Worm (Caenorhabditis elegans) whole organism, L3 larva: Measurements from ENCODE around the gene spon-1.

Experiments
- R02D3.7 ChIP-seq: fragments of 150-350 bp; optimal IDR thresholded peaks from 2 replicates; lab custom pipeline; 2014; ENCODE audit warnings: missing biosample characterization, missing genetic modification characterization
- aly-2 ChIP-seq: fragments of 150-350 bp; optimal IDR thresholded peaks from 2 replicates; lab custom pipeline; 2014; ENCODE audit warnings: missing biosample characterization, missing genetic modification characterization
- ceh-16 ChIP-seq: sonication (generic microtip); optimal IDR thresholded peaks from 2 replicates; lab custom pipeline; 2017; ENCODE audit warnings: missing biosample characterization, missing genetic modification characterization
- ceh-28 ChIP-seq: fragments of 150-350 bp; optimal IDR thresholded peaks from 2 replicates; lab custom pipeline; 2014; ENCODE audit warnings: missing biosample characterization, missing genetic modification reagents, missing genetic modification characterization
- ceh-82 ChIP-seq: fragments of 150-350 bp; optimal IDR thresholded peaks from 2 replicates; lab custom pipeline; 2014; ENCODE audit warnings: missing biosample characterization, missing genetic modification characterization
- ceh-9 ChIP-seq: sonication (generic microtip); optimal IDR thresholded peaks from 2 replicates; lab custom pipeline; 2018; ENCODE audit warnings: missing biosample characterization, missing genetic modification characterization
- egl-27 ChIP-seq: sonication (generic microtip); optimal IDR thresholded peaks from 4 replicates; lab custom pipeline; 2017; ENCODE audit warnings: missing biosample characterization, missing genetic modification reagents, missing genetic modification characterization
- elt-1 ChIP-seq: fragments of 150-350 bp; optimal IDR thresholded peaks from 2 replicates; lab custom pipeline; 2014; ENCODE audit warnings: missing biosample characterization, missing genetic modification characterization
- elt-2 ChIP-seq: sonication (generic microtip); optimal IDR thresholded peaks from 2 replicates; lab custom pipeline; 2016; ENCODE audit warnings: missing genetic modification reagents, mild to moderate bottlenecking, missing genetic modification characterization, missing compliant biosample characterization
- elt-3 ChIP-seq, 3 experiments: fragments of 150-350 bp in 1 of 3; sonication (generic microtip) in 2 of 3; optimal IDR thresholded peaks; 2 replicates in 2 of 3; 4 replicates in 1 of 3; lab custom pipeline; 2014 to 2017; ENCODE audit warnings: missing biosample characterization in 3 of 3, missing genetic modification characterization in 3 of 3
- fkh-2 ChIP-seq: fragments of 150-350 bp; optimal IDR thresholded peaks from 2 replicates; lab custom pipeline; 2014; ENCODE audit warnings: missing biosample characterization, missing genetic modification reagents, missing genetic modification characterization
- hmg-11 ChIP-seq: sonication (generic microtip); optimal IDR thresholded peaks from 2 replicates; lab custom pipeline; 2016; ENCODE audit warnings: missing genetic modification characterization, missing compliant biosample characterization
- jun-1 ChIP-seq: fragments of 150-350 bp; optimal IDR thresholded peaks from 2 replicates; lab custom pipeline; 2014; ENCODE audit warnings: missing biosample characterization, missing genetic modification reagents, missing genetic modification characterization
- lin-15B ChIP-seq: fragments of 150-350 bp; optimal IDR thresholded peaks from 2 replicates; lab custom pipeline; 2014; ENCODE audit warnings: missing biosample characterization, missing genetic modification characterization
- lin-39 ChIP-seq: fragments of 150-350 bp; optimal IDR thresholded peaks from 2 replicates; lab custom pipeline; 2018; ENCODE audit warnings: missing biosample characterization, missing genetic modification reagents, missing genetic modification characterization
- lsy-12 ChIP-seq: sonication (generic microtip); optimal IDR thresholded peaks from 2 replicates; lab custom pipeline; 2016; ENCODE audit warnings: mild to moderate bottlenecking, missing genetic modification characterization, missing compliant biosample characterization
- mdl-1 ChIP-seq: fragments of 150-350 bp; optimal IDR thresholded peaks from 2 replicates; lab custom pipeline; 2014; ENCODE audit warnings: missing biosample characterization, missing genetic modification characterization
- mml-1 ChIP-seq: fragments of 150-350 bp; sonication (generic microtip); optimal IDR thresholded peaks from 3 replicates; lab custom pipeline; 2014; ENCODE audit warnings: missing biosample characterization, missing genetic modification characterization
- nfya-1 ChIP-seq: sonication (generic microtip); optimal IDR thresholded peaks from 2 replicates; lab custom pipeline; 2017; ENCODE audit warnings: missing genetic modification characterization, mild to moderate bottlenecking, missing compliant biosample characterization, antibody characterized with exemption, moderate library complexity; ENCODE audit not compliant: insufficient read depth
- nhr-11 ChIP-seq: fragments of 150-350 bp; optimal IDR thresholded peaks from 2 replicates; lab custom pipeline; 2014; ENCODE audit warnings: missing biosample characterization, missing genetic modification characterization
- nhr-12 ChIP-seq: fragments of 150-350 bp; optimal IDR thresholded peaks from 2 replicates; lab custom pipeline; 2014; ENCODE audit warnings: missing biosample characterization, missing genetic modification characterization
- nhr-23 ChIP-seq: fragments of 150-350 bp; optimal IDR thresholded peaks from 2 replicates; lab custom pipeline; 2014; ENCODE audit warnings: missing biosample characterization, missing genetic modification reagents, missing genetic modification characterization
- nhr-25 ChIP-seq: sonication (generic microtip); optimal IDR thresholded peaks from 2 replicates; lab custom pipeline; 2017; ENCODE audit warnings: missing biosample characterization, missing genetic modification characterization
- nhr-28 ChIP-seq: fragments of 150-350 bp; optimal IDR thresholded peaks from 2 replicates; lab custom pipeline; 2014; ENCODE audit warnings: missing biosample characterization, missing genetic modification characterization
- nhr-43 ChIP-seq: sonication (generic microtip); optimal IDR thresholded peaks from 2 replicates; lab custom pipeline; 2016; ENCODE audit warnings: mild to moderate bottlenecking, missing genetic modification characterization, missing compliant biosample characterization; ENCODE audit not compliant: poor library complexity, severe bottlenecking
- nhr-67 ChIP-seq: fragments of 150-350 bp; optimal IDR thresholded peaks from 2 replicates; lab custom pipeline; 2014; ENCODE audit warnings: missing biosample characterization, missing genetic modification characterization
- nhr-76 ChIP-seq: fragments of 150-350 bp; sonication (generic microtip); optimal IDR thresholded peaks from 5 replicates; lab custom pipeline; 2014; ENCODE audit warnings: missing biosample characterization, missing genetic modification characterization
- nhr-77 ChIP-seq: fragments of 150-350 bp; optimal IDR thresholded peaks from 2 replicates; lab custom pipeline; 2014; ENCODE audit warnings: missing biosample characterization, missing genetic modification characterization
- pha-4 ChIP-seq: fragments of 150-350 bp; optimal IDR thresholded peaks from 2 replicates; lab custom pipeline; 2014; ENCODE audit warnings: missing biosample characterization, missing genetic modification reagents, missing genetic modification characterization
- tbx-2 ChIP-seq: sonication (generic microtip); optimal IDR thresholded peaks from 2 replicates; lab custom pipeline; 2016; ENCODE audit warnings: mild to moderate bottlenecking, missing genetic modification characterization, missing compliant biosample characterization
- unc-39 ChIP-seq: sonication (generic microtip); optimal IDR thresholded peaks from 4 replicates; lab custom pipeline; 2017; ENCODE audit warnings: missing biosample characterization, missing genetic modification characterization
- unc-62 ChIP-seq: fragments of 150-350 bp; sonication (generic microtip); optimal IDR thresholded peaks from 4 replicates; lab custom pipeline; 2014; ENCODE audit warnings: missing biosample characterization, missing genetic modification reagents, missing genetic modification characterization
- zag-1 ChIP-seq: fragments of 150-350 bp; optimal IDR thresholded peaks from 2 replicates; lab custom pipeline; 2014; ENCODE audit warnings: missing biosample characterization, missing genetic modification characterization
- ztf-11 ChIP-seq: fragments of 150-350 bp; optimal IDR thresholded peaks from 2 replicates; lab custom pipeline; 2014; ENCODE audit warnings: missing biosample characterization, missing genetic modification characterization
- ztf-4 ChIP-seq: fragments of 150-350 bp; optimal IDR thresholded peaks from 2 replicates; lab custom pipeline; 2014; ENCODE audit warnings: missing biosample characterization, missing genetic modification characterization

Gene spon-1

DNA sequence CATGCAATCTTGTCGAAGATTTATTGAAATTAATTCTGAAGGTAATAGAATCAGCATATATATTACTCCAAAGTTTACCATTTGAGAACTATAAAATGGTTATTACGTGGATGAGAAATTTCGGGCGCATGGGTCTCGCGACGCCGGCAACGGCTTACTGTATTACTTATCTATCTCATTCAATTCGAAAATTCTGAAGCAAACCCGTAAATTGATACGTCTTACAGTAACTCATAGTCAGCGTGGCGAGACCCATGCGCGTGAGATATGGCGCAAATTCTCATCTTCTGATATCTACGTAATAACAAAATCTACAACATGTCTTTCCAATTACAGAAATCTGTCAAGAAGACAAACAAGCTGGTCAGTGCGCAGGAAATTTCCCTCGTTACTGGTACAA is 3.2 kb downstream of the spon-1 start:
- TF ChIP-seq aly-2 (tag; lab: Kevin White, UChicago) (no peak), fkh-2 (no peak), lin-15B (tag; lab: Kevin White, UChicago) (no peak), elt-1 (tag; lab: Kevin White, UChicago) (no peak), jun-1 (tag; lab: Kevin White, UChicago) (no peak), lsy-12 (no peak), unc-39 (tag; lab: Kevin White, UChicago) (no peak), nhr-76 (tag; lab: Kevin White, UChicago) (no peak), nhr-43 (tag; lab: Kevin White, UChicago) (no peak), ceh-82 (tag; lab: Kevin White, UChicago) (no peak), R02D3.7 (no peak), nhr-67 (tag; lab: Kevin White, UChicago) (no peak), unc-62 (no peak)

DNA sequence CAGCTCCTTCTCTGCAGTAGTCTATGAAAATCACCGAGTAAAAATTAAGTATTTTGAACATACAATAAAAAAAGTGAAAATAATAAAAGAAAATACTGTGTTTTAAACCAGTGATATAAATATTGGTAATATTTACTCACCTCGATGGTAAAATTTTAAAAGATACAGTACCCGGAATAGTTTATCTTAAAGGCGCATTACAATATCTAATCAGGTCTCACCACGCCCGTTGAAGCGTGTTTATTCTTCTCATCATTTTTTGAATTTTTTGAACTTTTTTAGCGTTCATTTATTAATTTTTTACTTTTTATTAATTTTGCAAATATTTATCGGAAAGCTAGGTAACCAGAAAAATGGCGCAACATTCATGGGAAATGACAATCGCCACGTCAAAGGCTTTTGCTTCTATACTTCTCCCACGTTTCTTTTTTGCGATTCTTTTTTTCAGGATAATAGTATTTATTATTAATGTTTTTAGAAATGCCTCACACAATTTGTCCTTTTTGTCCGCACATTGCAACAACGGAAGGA is 5.5 kb downstream of the spon-1 start, which contains the start of gene F10E7.2:
TSS of gene F10E7.2 (plus strand) at position 481 of the 531 bp plus-strand sequence.
- TF ChIP-seq ceh-82 (tag; lab: Kevin White, UChicago) (no peak), jun-1 (tag; lab: Kevin White, UChicago) (no peak), aly-2 (tag; lab: Kevin White, UChicago) (no peak), nhr-77 (tag; lab: Kevin White, UChicago) (no peak), nhr-43 (tag; lab: Kevin White, UChicago) (no peak), unc-62 (no peak), nhr-12 (tag; lab: Kevin White, UChicago) (no peak), lsy-12 (no peak)

DNA sequence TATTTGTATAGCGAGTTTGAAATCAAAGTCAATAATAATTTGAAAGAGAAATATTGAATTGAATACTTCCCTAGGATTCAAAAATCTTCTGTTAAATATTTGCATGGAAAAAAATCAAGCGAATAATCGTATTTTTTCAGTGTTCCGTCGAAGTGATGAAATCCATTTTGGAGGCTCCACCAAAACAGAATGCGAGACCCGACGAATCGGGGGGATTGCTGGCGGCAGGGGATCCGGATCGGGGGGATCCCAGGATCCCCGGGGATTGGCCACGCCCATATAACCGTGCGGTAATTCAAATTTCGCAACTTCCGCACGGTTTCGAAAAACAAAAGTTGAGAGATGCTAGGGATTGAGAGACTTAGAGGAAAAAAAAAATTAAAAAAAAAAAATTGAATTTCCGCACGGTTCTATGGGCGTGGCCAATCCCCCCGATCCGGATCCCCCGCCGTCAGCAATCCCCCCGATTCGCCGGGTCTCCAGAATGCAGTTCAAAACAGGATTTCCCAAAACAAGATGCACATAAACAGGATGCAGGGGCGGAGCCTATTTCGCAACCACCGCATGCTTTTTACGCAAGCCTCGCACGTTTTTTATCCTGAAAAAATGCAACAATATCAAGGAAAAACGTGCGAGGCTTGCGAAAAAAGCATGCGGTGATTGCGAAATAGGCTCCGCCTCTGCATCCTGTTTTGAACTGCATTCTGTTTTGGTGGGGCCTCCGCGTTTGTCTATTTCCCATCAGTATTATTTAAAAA is 6.5 kb downstream of the spon-1 start, which contains the start of gene F10E7.11:
TSS of gene F10E7.11 (minus strand) at position 232 of the 758 bp plus-strand sequence.
- no peak for TF ChIP-seq nhr-28 (tag; lab: Kevin White, UChicago)
- TF ChIP-seq lin-15B (tag; lab: Kevin White, UChicago): peak; percentile 2
- peak; percentile 11 for TF ChIP-seq nfya-1
- TF ChIP-seq nhr-11: no peak
- no peak for TF ChIP-seq lin-39
- no peak for TF ChIP-seq tbx-2 (tag; lab: Kevin White, UChicago)
- no peak for TF ChIP-seq nhr-67 (tag; lab: Kevin White, UChicago)
- TF ChIP-seq fkh-2: no peak
- TF ChIP-seq ceh-16 (tag; lab: Kevin White, UChicago): no peak

DNA sequence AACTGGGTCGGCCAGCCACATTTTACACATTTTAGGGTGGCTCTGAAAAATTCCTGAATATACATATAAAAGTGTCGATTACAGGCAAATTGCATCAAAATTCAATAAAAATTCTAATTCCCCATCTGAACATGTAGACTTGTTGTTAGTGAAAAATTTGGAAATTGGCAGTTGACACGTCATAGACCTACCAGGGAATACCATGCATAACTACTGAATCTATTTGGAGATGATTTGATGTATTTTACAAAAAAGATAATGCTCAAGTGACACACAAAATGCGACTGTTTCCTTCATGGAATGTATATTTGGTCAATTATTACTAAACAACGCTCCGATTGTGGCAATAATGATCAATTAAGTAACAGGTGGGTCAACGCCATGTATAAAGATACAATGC is 10.1 kb downstream of the spon-1 start, which contains the start of gene F10E7.1:
TSS of gene F10E7.1 (plus strand) at position 301 of the 400 bp plus-strand sequence.
- TF ChIP-seq nhr-23: no peak
- TF ChIP-seq zag-1: no peak
- no peak for TF ChIP-seq mdl-1
- no peak for TF ChIP-seq elt-2
- no peak for TF ChIP-seq nhr-67 (tag; lab: Kevin White, UChicago)
- no peak for TF ChIP-seq nhr-77 (tag; lab: Kevin White, UChicago)
- no peak for TF ChIP-seq nhr-11
- no peak for TF ChIP-seq unc-39 (tag; lab: Kevin White, UChicago)
- no peak for TF ChIP-seq mml-1 (tag; lab: Kevin White, UChicago)
- no peak for TF ChIP-seq hmg-11 (tag; lab: Kevin White, UChicago)

DNA sequence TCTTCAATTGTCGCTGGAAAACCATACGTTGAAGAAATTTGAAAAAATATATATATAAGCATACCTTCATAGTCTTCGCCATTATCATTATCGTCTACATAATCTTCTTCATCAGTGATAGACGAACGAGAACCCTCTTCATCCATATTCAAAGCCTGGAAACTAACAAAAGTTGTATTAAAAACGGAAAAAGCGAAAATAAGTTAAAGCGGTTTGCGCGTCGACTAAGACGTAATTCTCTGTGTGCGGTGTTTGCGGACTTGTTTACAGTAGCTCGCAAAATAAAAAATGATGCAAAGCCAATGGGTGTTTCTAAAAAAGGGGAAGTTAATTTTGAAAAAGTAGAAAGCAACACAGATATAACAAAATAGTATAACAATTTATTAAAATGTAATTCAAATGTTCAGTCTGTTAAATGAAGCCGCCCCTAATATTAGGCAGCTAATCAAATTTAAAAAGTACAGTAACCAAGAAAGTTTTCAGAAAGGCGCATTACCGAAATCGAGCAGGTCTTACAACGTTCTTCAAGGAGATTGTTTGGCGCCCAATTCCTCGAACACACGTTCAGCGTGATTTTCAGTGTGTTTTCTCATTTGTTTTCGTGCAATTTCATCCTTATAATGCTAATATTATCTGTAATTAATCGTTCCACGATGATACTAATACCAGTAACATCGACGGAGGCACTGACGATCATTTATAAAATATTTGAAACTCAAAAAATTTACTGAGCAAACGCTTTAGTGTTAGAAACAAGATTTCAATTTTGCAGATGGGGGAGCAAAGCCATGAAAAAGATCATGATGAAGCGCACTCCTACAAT is 15.7 kb downstream of the spon-1 start, which contains the start of the genes T07F8.4 and gld-3:
TSS of gene T07F8.4 (minus strand) at position 162 of the 823 bp plus-strand sequence.
TSS of gene gld-3 (plus strand) at position 773 of the 823 bp plus-strand sequence.
- TF ChIP-seq lsy-12 (no peak), nhr-76 (tag; lab: Kevin White, UChicago) (no peak), egl-27 (tag; lab: Kevin White, UChicago) (no peak), elt-2 (no peak), ceh-9 (tag; lab: Kevin White, UChicago) (no peak), pha-4 (tag; lab: Kevin White, UChicago) (no peak), ztf-11 (no peak), nhr-25 (tag; lab: Kevin White, UChicago) (peak; percentile 14), nhr-43 (tag; lab: Kevin White, UChicago) (no peak), nfya-1 (peak; percentile 83), zag-1 (no peak), ztf-4 (no peak), lin-15B (tag; lab: Kevin White, UChicago) (peak; percentile 36), elt-3 (tag; optimal IDR thresholded peaks at IDR 0.05; lab: Kevin White, UChicago) (no peak), ceh-28 (tag; lab: Kevin White, UChicago) (no peak), mdl-1 (no peak), nhr-28 (tag; lab: Kevin White, UChicago) (no peak), jun-1 (tag; lab: Kevin White, UChicago) (no peak)
